Fruit fly (Drosophila melanogaster): ENCODE data around the gene CG42570.

DNA sequence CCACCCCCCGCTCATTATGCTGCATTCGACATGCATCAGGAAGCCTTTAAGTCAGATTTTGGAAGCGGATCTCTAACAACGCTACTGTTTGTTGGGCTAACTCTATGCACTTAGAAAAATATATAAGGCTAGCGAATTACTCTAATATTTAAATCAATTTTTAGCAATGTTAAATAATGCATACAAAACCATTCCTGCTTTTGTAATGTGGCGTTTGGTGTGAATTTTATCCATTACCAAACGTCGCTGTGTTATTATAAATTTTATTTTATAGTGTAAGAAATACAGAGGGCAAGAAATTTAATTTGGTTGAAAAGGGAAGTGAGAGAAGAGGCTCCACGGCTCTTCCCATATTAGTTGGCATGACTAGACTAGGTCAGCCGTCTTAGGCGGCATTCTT is 44.8 kb upstream of the CG42570 start:
- TF ChIP-seq h (optimal IDR thresholded peaks at IDR 0.05) (no peak), Sin3A (optimal IDR thresholded peaks at IDR 0.05) (no peak), psq (optimal IDR thresholded peaks at IDR 0.05) (no peak), Myc (optimal IDR thresholded peaks at IDR 0.05) (no peak)

Data from Kc167 (cell line).